Fruit fly (Drosophila melanogaster) whole organism, embryonic: Measurements from ENCODE around the gene usp.

Experiments used
- Aef1 ChIP-seq: fragments of 200-800 bp; sonication (Bioruptor generic); IDR thresholded peaks from 3 replicates; pipeline ENCODE4 v1.3.6; 2022; ENCODE audit warnings: missing biosample characterization, missing genetic modification characterization
- Bteb2 ChIP-seq: fragments of 200-800 bp; sonication (Bioruptor generic); optimal IDR thresholded peaks from 2 replicates; lab custom pipeline; 2016; ENCODE audit warnings: missing biosample characterization, missing genetic modification characterization
- C15 ChIP-seq: fragments of 200-800 bp; sonication (Bioruptor generic); IDR thresholded peaks from 3 replicates; pipeline ENCODE4 v1.3.6; 2022; ENCODE audit warnings: missing biosample characterization, missing genetic modification characterization
- CG10431 ChIP-seq: fragments of 200-800 bp; sonication (Bioruptor generic); optimal IDR thresholded peaks from 3 replicates; lab custom pipeline; 2018; ENCODE audit warnings: missing biosample characterization, mild to moderate bottlenecking, missing genetic modification characterization
- CG11085 ChIP-seq: fragments of 200-800 bp; sonication (Bioruptor generic); IDR thresholded peaks from 2 replicates; pipeline ENCODE4 v1.3.6; 2022; ENCODE audit warnings: missing biosample characterization, missing genetic modification characterization
- CG11504 ChIP-seq: fragments of 200-800 bp; sonication (Bioruptor generic); optimal IDR thresholded peaks from 3 replicates; lab custom pipeline; 2019; ENCODE audit warnings: missing biosample characterization, mild to moderate bottlenecking, missing genetic modification characterization, moderate library complexity
- CG12299 ChIP-seq: fragments of 200-800 bp; sonication (Bioruptor generic); optimal IDR thresholded peaks from 2 replicates; lab custom pipeline; 2018; ENCODE audit warnings: missing biosample characterization, mild to moderate bottlenecking, missing genetic modification characterization
- CG13296 ChIP-seq: fragments of 200-800 bp; sonication (Bioruptor generic); optimal IDR thresholded peaks from 3 replicates; lab custom pipeline; 2018; ENCODE audit warnings: missing biosample characterization, mild to moderate bottlenecking, missing genetic modification characterization
- CG30431 ChIP-seq: fragments of 200-800 bp; sonication (Bioruptor generic); optimal IDR thresholded peaks from 2 replicates; lab custom pipeline; 2017; ENCODE audit warnings: missing biosample characterization, missing genetic modification characterization
- CG33213 ChIP-seq: fragments of 200-800 bp; sonication (Bioruptor generic); optimal IDR thresholded peaks from 3 replicates; lab custom pipeline; 2016; ENCODE audit warnings: missing biosample characterization, missing genetic modification characterization
- CG4282 ChIP-seq: fragments of 200-800 bp; sonication (Bioruptor generic); optimal IDR thresholded peaks from 2 replicates; lab custom pipeline; 2016; ENCODE audit warnings: missing biosample characterization, missing genetic modification characterization
- CG4707 ChIP-seq: fragments of 200-800 bp; sonication (Bioruptor generic); optimal IDR thresholded peaks from 2 replicates; lab custom pipeline; 2018; ENCODE audit warnings: missing biosample characterization, mild to moderate bottlenecking, missing genetic modification characterization, moderate library complexity
- CG5180 ChIP-seq: fragments of 200-800 bp; sonication (Bioruptor generic); optimal IDR thresholded peaks from 3 replicates; lab custom pipeline; 2017; ENCODE audit warnings: missing biosample characterization, missing genetic modification characterization, mild to moderate bottlenecking, moderate library complexity, missing genetic modification reagents
- CG6689 ChIP-seq: fragments of 200-800 bp; sonication (Bioruptor generic); IDR thresholded peaks from 2 replicates; pipeline ENCODE4 v1.3.6; 2022; ENCODE audit warnings: missing biosample characterization, missing genetic modification characterization
- CG6791 ChIP-seq: fragments of 200-800 bp; sonication (Bioruptor generic); IDR thresholded peaks from 3 replicates; pipeline ENCODE4 v1.3.6; 2022; ENCODE audit warnings: missing biosample characterization, missing genetic modification characterization; ENCODE audit not compliant: partially characterized antibody
- CG6854 ChIP-seq: fragments of 200-800 bp; sonication (Bioruptor generic); optimal IDR thresholded peaks from 3 replicates; lab custom pipeline; 2017; ENCODE audit warnings: missing biosample characterization, mild to moderate bottlenecking, missing genetic modification characterization
- CG7357 ChIP-seq: fragments of 200-800 bp; sonication (Bioruptor generic); IDR thresholded peaks from 3 replicates; pipeline ENCODE4 v1.3.6; 2022; ENCODE audit warnings: missing biosample characterization, missing genetic modification characterization
- D19A ChIP-seq: fragments of 200-800 bp; optimal IDR thresholded peaks from 3 replicates; lab custom pipeline; 2019; ENCODE audit warnings: missing biosample characterization, mild to moderate bottlenecking, missing genetic modification characterization, moderate library complexity
- Dad ChIP-seq: fragments of 200-800 bp; sonication (Bioruptor generic); optimal IDR thresholded peaks from 3 replicates; lab custom pipeline; 2016; ENCODE audit warnings: missing biosample characterization, missing genetic modification characterization
- E2f2 ChIP-seq: fragments of 200-800 bp; sonication (Bioruptor generic); IDR thresholded peaks from 2 replicates; pipeline ENCODE4 v1.3.6; 2022; ENCODE audit warnings: missing biosample characterization, missing genetic modification characterization
- HLH54F ChIP-seq: fragments of 200-800 bp; sonication (Bioruptor generic); optimal IDR thresholded peaks from 3 replicates; lab custom pipeline; 2016; ENCODE audit warnings: missing biosample characterization, missing genetic modification characterization
- Hmx ChIP-seq: fragments of 200-800 bp; sonication (Bioruptor generic); optimal IDR thresholded peaks from 2 replicates; lab custom pipeline; 2016; ENCODE audit warnings: missing biosample characterization, missing genetic modification characterization
- NFAT ChIP-seq: fragments of 200-800 bp; sonication (Bioruptor generic); IDR thresholded peaks from 2 replicates; pipeline ENCODE4 v1.3.6; 2022; ENCODE audit warnings: missing biosample characterization, missing genetic modification characterization
- Oli ChIP-seq: fragments of 200-800 bp; sonication (Bioruptor generic); optimal IDR thresholded peaks from 2 replicates; lab custom pipeline; 2018; ENCODE audit warnings: missing biosample characterization, mild to moderate bottlenecking, missing genetic modification characterization, moderate library complexity
- Opbp ChIP-seq: fragments of 200-800 bp; sonication (Bioruptor generic); IDR thresholded peaks from 3 replicates; pipeline ENCODE4 v1.3.6; 2022; ENCODE audit warnings: missing biosample characterization, missing genetic modification characterization; ENCODE audit not compliant: partially characterized antibody
- Sin3A ChIP-seq: fragments of >200 bp; optimal IDR thresholded peaks from 2 replicates; lab custom pipeline; 2018
- Six4 ChIP-seq: fragments of 200-800 bp; sonication (Bioruptor generic); optimal IDR thresholded peaks from 2 replicates; lab custom pipeline; 2016; ENCODE audit warnings: missing biosample characterization, missing genetic modification characterization
- Spps ChIP-seq: fragments of 200-800 bp; sonication (Bioruptor generic); optimal IDR thresholded peaks from 2 replicates; lab custom pipeline; 2018; ENCODE audit warnings: missing biosample characterization, mild to moderate bottlenecking, missing genetic modification characterization
- Stat92E ChIP-seq, 3 experiments: fragments of >200 bp in 2 of 3; fragments of 200-800 bp in 1 of 3; sonication (Bioruptor generic) in 1 of 3; optimal IDR thresholded peaks; 2 replicates each; lab custom pipeline; 2017 to 2019; ENCODE audit warnings: missing biosample characterization in 3 of 3, missing genetic modification characterization in 3 of 3, mild to moderate bottlenecking in 1 of 3, moderate library complexity in 1 of 3
- TFAM ChIP-seq: fragments of 200-800 bp; sonication (Bioruptor generic); optimal IDR thresholded peaks from 2 replicates; lab custom pipeline; 2017; ENCODE audit warnings: missing biosample characterization, missing genetic modification characterization, inconsistent platforms
- Xbp1 ChIP-seq: fragments of 200-800 bp; sonication (Bioruptor generic); optimal IDR thresholded peaks from 3 replicates; lab custom pipeline; 2016; ENCODE audit warnings: missing biosample characterization, mild to moderate bottlenecking, missing genetic modification characterization
- br ChIP-seq: fragments of >200 bp; optimal IDR thresholded peaks from 2 replicates; lab custom pipeline; 2017
- cato ChIP-seq: fragments of 200-800 bp; sonication (Bioruptor generic); optimal IDR thresholded peaks from 2 replicates; lab custom pipeline; 2016; ENCODE audit warnings: missing biosample characterization, missing genetic modification characterization, borderline replicate concordance
- dan ChIP-seq: fragments of 200-800 bp; sonication (Bioruptor generic); IDR thresholded peaks from 2 replicates; pipeline ENCODE4 v1.3.6; 2022; ENCODE audit warnings: missing biosample characterization, missing genetic modification characterization
- danr ChIP-seq: fragments of 200-800 bp; sonication (Bioruptor generic); IDR thresholded peaks from 2 replicates; pipeline ENCODE4 v1.3.6; 2022; ENCODE audit warnings: missing biosample characterization, missing genetic modification characterization
- emc ChIP-seq: fragments of 200-800 bp; sonication (Bioruptor generic); optimal IDR thresholded peaks from 2 replicates; lab custom pipeline; 2016; ENCODE audit warnings: missing biosample characterization, missing genetic modification characterization
- exex ChIP-seq: fragments of 200-800 bp; sonication (Bioruptor generic); optimal IDR thresholded peaks from 4 replicates; lab custom pipeline; 2018; ENCODE audit warnings: missing biosample characterization, mild to moderate bottlenecking, missing genetic modification characterization, moderate library complexity
- gem ChIP-seq: fragments of 200-800 bp; sonication (Bioruptor generic); optimal IDR thresholded peaks from 2 replicates; lab custom pipeline; 2019; ENCODE audit warnings: missing biosample characterization, mild to moderate bottlenecking, missing genetic modification characterization, moderate library complexity
- gfzf ChIP-seq: fragments of 200-800 bp; sonication (Bioruptor generic); optimal IDR thresholded peaks from 2 replicates; lab custom pipeline; 2016; ENCODE audit warnings: missing biosample characterization, mild to moderate bottlenecking, missing genetic modification characterization, moderate library complexity
- gro ChIP-seq: fragments of 200-800 bp; sonication (Bioruptor generic); optimal IDR thresholded peaks from 2 replicates; lab custom pipeline; 2016; ENCODE audit warnings: missing biosample characterization, missing genetic modification characterization
- gt ChIP-seq: fragments of 200-800 bp; sonication (Bioruptor generic); IDR thresholded peaks from 2 replicates; pipeline ENCODE4 v1.3.6; 2022; ENCODE audit warnings: missing biosample characterization, missing genetic modification characterization
- ham ChIP-seq: fragments of 200-800 bp; sonication (Bioruptor generic); IDR thresholded peaks from 2 replicates; pipeline ENCODE4 v1.3.6; 2022; ENCODE audit warnings: missing biosample characterization, missing genetic modification characterization
- ind ChIP-seq: fragments of 200-800 bp; sonication (Bioruptor generic); optimal IDR thresholded peaks from 3 replicates; lab custom pipeline; 2016; ENCODE audit warnings: missing biosample characterization, missing genetic modification characterization
- jing ChIP-seq: fragments of 200-800 bp; sonication (Bioruptor generic); optimal IDR thresholded peaks from 2 replicates; lab custom pipeline; 2018; ENCODE audit warnings: missing biosample characterization, mild to moderate bottlenecking, missing genetic modification characterization
- knrl ChIP-seq: fragments of 200-800 bp; sonication (Bioruptor generic); IDR thresholded peaks from 3 replicates; pipeline ENCODE4 v1.3.6; 2022; ENCODE audit warnings: missing biosample characterization, missing genetic modification characterization; ENCODE audit not compliant: partially characterized antibody
- nerfin-2 ChIP-seq: fragments of 200-800 bp; sonication (Bioruptor generic); IDR thresholded peaks from 2 replicates; pipeline ENCODE4 v1.3.6; 2022; ENCODE audit warnings: missing biosample characterization, missing genetic modification characterization; ENCODE audit not compliant: partially characterized antibody
- p53 ChIP-seq: fragments of 200-800 bp; sonication (Bioruptor generic); optimal IDR thresholded peaks from 2 replicates; lab custom pipeline; 2016; ENCODE audit warnings: missing biosample characterization, missing genetic modification characterization
- seq ChIP-seq: fragments of 200-800 bp; sonication (Bioruptor generic); IDR thresholded peaks from 2 replicates; pipeline ENCODE4 v1.3.6; 2022; ENCODE audit warnings: missing biosample characterization, missing genetic modification characterization
- slp2 ChIP-seq: fragments of 200-800 bp; sonication (Bioruptor generic); optimal IDR thresholded peaks from 2 replicates; lab custom pipeline; 2016; ENCODE audit warnings: missing biosample characterization, missing genetic modification characterization
- sqz ChIP-seq: fragments of 200-800 bp; sonication (Bioruptor generic); optimal IDR thresholded peaks from 3 replicates; lab custom pipeline; 2018; ENCODE audit warnings: missing biosample characterization, mild to moderate bottlenecking, missing genetic modification characterization
- vfl ChIP-seq: fragments of 200-800 bp; sonication (Bioruptor generic); optimal IDR thresholded peaks from 2 replicates; lab custom pipeline; 2016; ENCODE audit warnings: missing biosample characterization, missing genetic modification characterization

The usp gene

DNA sequence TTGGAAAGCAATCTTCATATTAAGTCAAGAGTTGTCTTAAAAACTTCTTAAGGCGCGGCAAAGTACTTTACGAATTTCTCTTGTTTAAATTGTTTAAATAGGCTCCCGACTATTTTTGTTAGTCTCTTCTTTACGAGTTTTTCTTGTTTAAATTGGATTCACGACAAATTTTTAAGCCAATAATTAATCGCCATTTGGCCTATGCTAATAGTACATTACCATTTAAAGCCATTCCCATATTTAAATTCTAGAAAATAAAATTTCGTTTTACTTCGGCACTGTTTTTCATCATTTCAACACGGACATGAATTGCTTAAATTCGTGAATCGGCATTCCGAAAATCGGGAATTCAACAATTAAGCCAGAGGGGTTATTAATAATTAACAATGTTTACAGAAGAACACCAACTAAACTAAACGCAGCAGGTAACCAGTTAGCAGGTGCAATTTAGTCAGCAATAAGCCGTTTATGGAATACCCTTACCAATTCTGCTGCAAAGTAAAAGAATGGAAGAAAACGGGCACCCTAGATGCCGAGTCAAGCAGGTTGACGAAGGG lies 32.6 kb downstream of the usp start (continued):
- TF ChIP-seq Opbp (GFP tag; lab: Robert Waterston, UW) (no peak), ind (GFP tag; lab: Kevin White, UChicago) (peak; percentile 69), Aef1 (GFP tag; lab: Robert Waterston, UW) (peak; percentile 40; the same call in 2 of the 3 replicates), gt (GFP tag; lab: Robert Waterston, UW) (no peak), gem (tag; lab: Kevin White, UChicago) (peak; percentile 87), Xbp1 (GFP tag; lab: Kevin White, UChicago) (peak; percentile 76), Oli (peak; percentile 85), exex (tag; lab: Kevin White, UChicago) (peak; percentile 17), emc (GFP tag; lab: Kevin White, UChicago) (no peak), Bteb2 (peak; percentile 68), CG6854 (GFP tag; lab: Kevin White, UChicago) (peak; percentile 54), p53 (GFP tag; lab: Kevin White, UChicago) (peak; percentile 54), gro (GFP tag; lab: Kevin White, UChicago) (peak; percentile 80), CG10431 (peak; percentile 45), Spps (tag; lab: Kevin White, UChicago) (no peak), TFAM (GFP tag; lab: Kevin White, UChicago) (no peak), CG4282 (GFP tag; lab: Kevin White, UChicago) (peak; percentile 58), CG7357 (0 out of 3 replicates have a peak, but pooled peaks have one; percentile 39), E2f2 (peak; percentile 31; the same call in 1 of the 2 replicates), CG4707 (GFP tag; lab: Kevin White, UChicago) (no peak), Six4 (GFP tag; lab: Kevin White, UChicago) (peak; percentile 44), br (no peak), sqz (peak; percentile 19), seq (GFP tag; lab: Robert Waterston, UW) (peak; percentile 38), CG6791 (no peak), CG33213 (peak; percentile 48), Dad (GFP tag; lab: Kevin White, UChicago) (peak; percentile 56), CG5180 (GFP tag; lab: Kevin White, UChicago) (peak; percentile 46), CG30431 (GFP tag; lab: Kevin White, UChicago) (peak; percentile 60), C15 (peak; percentile 36; the same call in 1 of the 3 replicates), Stat92E (GFP tag; optimal IDR thresholded peaks at IDR 0.05; lab: Kevin White, UChicago) (no peak), nerfin-2 (GFP tag; lab: Robert Waterston, UW) (no peak), slp2 (GFP tag; lab: Kevin White, UChicago) (peak; percentile 79), dan (GFP tag; lab: Robert Waterston, UW) (no peak), vfl (GFP tag; lab: Kevin White, UChicago) (peak; percentile 59), gfzf (GFP tag; lab: Kevin White, UChicago) (peak; percentile 57), danr (GFP tag; lab: Robert Waterston, UW) (peak; percentile 49; the same call in 1 of the 2 replicates), CG12299 (no peak), Hmx (GFP tag; lab: Kevin White, UChicago) (peak; percentile 71), CG13296 (GFP tag; lab: Kevin White, UChicago) (peak; percentile 64), knrl (no peak), HLH54F (GFP tag; lab: Kevin White, UChicago) (peak; percentile 74), cato (GFP tag; lab: Kevin White, UChicago) (peak; percentile 66), D19A (tag; lab: Kevin White, UChicago) (peak; percentile 81), CG6689 (GFP tag; lab: Robert Waterston, UW) (peak; percentile 65), ham (no peak), Sin3A (lab: Kevin White, UChicago) (no peak), CG11085 (GFP tag; lab: Robert Waterston, UW) (0 out of 2 replicates have a peak, but pooled peaks have one; percentile 43), jing (GFP tag; lab: Kevin White, UChicago) (peak; percentile 51), NFAT (GFP tag; lab: Robert Waterston, UW) (peak; percentile 53; the same call in 1 of the 2 replicates), CG11504 (tag; lab: Kevin White, UChicago) (peak; percentile 85)
